Worm (Caenorhabditis elegans) whole organism, early embryonic: Measurements from ENCODE around the gene sru-19.

Experiments
- F13C5.2 ChIP-seq: sonication (generic microtip); optimal IDR thresholded peaks from 2 replicates; lab custom pipeline; 2017; ENCODE audit warnings: mild to moderate bottlenecking, missing genetic modification characterization, inconsistent platforms, missing compliant biosample characterization
- ceh-13 ChIP-seq: fragments of 200-800 bp; sonication (Bioruptor generic); optimal IDR thresholded peaks from 2 replicates; lab custom pipeline; 2018; ENCODE audit warnings: mild to moderate bottlenecking, missing genetic modification characterization, missing compliant biosample characterization

DNA sequence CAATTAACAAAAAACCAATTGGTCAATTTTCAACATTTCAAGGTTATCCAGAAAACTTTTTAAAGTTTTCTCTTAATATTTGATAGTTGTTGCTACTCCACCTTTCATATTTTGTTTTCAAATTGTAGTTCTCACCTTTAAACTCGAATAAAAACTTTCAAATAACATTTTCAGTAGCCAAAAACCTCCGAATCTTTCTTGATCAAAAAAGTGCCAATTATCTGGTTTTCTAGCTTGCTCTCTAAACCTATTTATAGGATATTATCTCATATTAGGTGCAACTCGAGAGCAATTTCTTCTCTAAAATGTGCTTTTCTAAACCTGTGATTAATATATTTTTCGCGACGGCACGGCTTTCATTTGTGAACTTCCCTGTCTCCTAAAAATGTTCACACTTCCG lies 11.1 kb upstream of the sru-19 start, which contains the start of gene sru-26:
- TF ChIP-seq ceh-13 (GFP tag; lab: Kevin White, UChicago): no peak
- TF ChIP-seq F13C5.2: no peak
